Fruit fly (Drosophila melanogaster): Measurements from ENCODE around the gene CG7606.

CG7606 gene

dm6 chr3R:17561175-17561574 is 35.2 kb upstream of the CG7606 start (continued):
- peak; percentile 36 for TF ChIP-seq Met (GFP tag; optimal IDR thresholded peaks at IDR 0.05)
- TF ChIP-seq fd59A (GFP tag; optimal IDR thresholded peaks at IDR 0.05), result no peak
- no peak for TF ChIP-seq CG11294 (GFP tag; IDR thresholded peaks at IDR 0.05)
- no peak for TF ChIP-seq Eip93F (GFP tag; optimal IDR thresholded peaks at IDR 0.05)
- TF ChIP-seq ss (GFP tag; optimal IDR thresholded peaks at IDR 0.05), result no peak
- no peak for TF ChIP-seq Sox14 (GFP tag; optimal IDR thresholded peaks at IDR 0.05)
- TF ChIP-seq vri (GFP tag; optimal IDR thresholded peaks at IDR 0.05), result no peak
- peak; percentile 11 for TF ChIP-seq CG8632 (GFP tag; optimal IDR thresholded peaks at IDR 0.05)
- no peak for TF ChIP-seq CG7368 (GFP tag; optimal IDR thresholded peaks at IDR 0.05)
- no peak for TF ChIP-seq CG1621 (tag; optimal IDR thresholded peaks at IDR 0.05)
- peak; percentile 33 for TF ChIP-seq topi (GFP tag; optimal IDR thresholded peaks at IDR 0.05)
- TF ChIP-seq CG6854 (GFP tag; optimal IDR thresholded peaks at IDR 0.05), result no peak
- no peak for TF ChIP-seq Smox (GFP tag; optimal IDR thresholded peaks at IDR 0.05)
- no peak for TF ChIP-seq spab (GFP tag; optimal IDR thresholded peaks at IDR 0.05)
- no peak for TF ChIP-seq CG11902 (GFP tag; optimal IDR thresholded peaks at IDR 0.05)
- TF ChIP-seq Eip75B (GFP tag; optimal IDR thresholded peaks at IDR 0.05), result no peak
- TF ChIP-seq CG4318 (GFP tag; optimal IDR thresholded peaks at IDR 0.05), result no peak
- no peak for TF ChIP-seq cyc (GFP tag; optimal IDR thresholded peaks at IDR 0.05)
- TF ChIP-seq CG10669 (GFP tag; optimal IDR thresholded peaks at IDR 0.05), result no peak
- no peak for TF ChIP-seq CG8119 (GFP tag; IDR thresholded peaks at IDR 0.05)
- peak; percentile 5 for TF ChIP-seq OdsH (GFP tag; optimal IDR thresholded peaks at IDR 0.05)
- TF ChIP-seq acj6 (GFP tag; optimal IDR thresholded peaks at IDR 0.05), result peak; percentile 11
- no peak for TF ChIP-seq Blimp-1 (GFP tag; optimal IDR thresholded peaks at IDR 0.05)
- no peak for TF ChIP-seq CG8319 (GFP tag; optimal IDR thresholded peaks at IDR 0.05)
- TF ChIP-seq Eip78C (GFP tag), result peak; percentile 53
- no peak for TF ChIP-seq esn (GFP tag; optimal IDR thresholded peaks at IDR 0.05)
- no peak for TF ChIP-seq CG10631 (GFP tag; optimal IDR thresholded peaks at IDR 0.05)
- TF ChIP-seq CG3032 (tag; optimal IDR thresholded peaks at IDR 0.05), result no peak
- TF ChIP-seq achi (GFP tag; optimal IDR thresholded peaks at IDR 0.05), result no peak
- no peak for TF ChIP-seq CG9139 (GFP tag; optimal IDR thresholded peaks at IDR 0.05)
- TF ChIP-seq fkh (GFP tag; optimal IDR thresholded peaks at IDR 0.05), result no peak
- TF ChIP-seq Hr39 (GFP tag; optimal IDR thresholded peaks at IDR 0.05), result peak; percentile 1
- no peak for TF ChIP-seq fd85E (GFP tag; optimal IDR thresholded peaks at IDR 0.05)
- TF ChIP-seq CG34406 (GFP tag; optimal IDR thresholded peaks at IDR 0.05), result no peak
- TF ChIP-seq Sox102F (GFP tag; optimal IDR thresholded peaks at IDR 0.05), result no peak
- no peak for TF ChIP-seq Lpt (GFP tag; optimal IDR thresholded peaks at IDR 0.05)
- TF ChIP-seq CG6163 (GFP tag; IDR thresholded peaks at IDR 0.05), result no peak
- no peak for TF ChIP-seq net (GFP tag; optimal IDR thresholded peaks at IDR 0.05)
- no peak for TF ChIP-seq CG11762 (GFP tag; optimal IDR thresholded peaks at IDR 0.05; ENCODE audit: insufficient read depth)

- TF ChIP-seq Eip78C (GFP tag) (peak; percentile 44), CG9139 (GFP tag; optimal IDR thresholded peaks at IDR 0.05) (no peak), svp (GFP tag) (peak; percentile 32)
Observed at dm6 chr3R:17564837-17565236, 31.5 kb upstream of the CG7606 start.
